Worm (Caenorhabditis elegans) whole organism, midembryonic: ENCODE measurements around the gene R160.4.

Experiments
- T22C8.4 ChIP-seq: fragments of 200-800 bp; sonication (Bioruptor generic); IDR thresholded peaks from 2 replicates; pipeline ENCODE4 v1.3.6; 2022; ENCODE audit warnings: missing genetic modification characterization, missing compliant biosample characterization
- cog-1 ChIP-seq: sonication (generic microtip); optimal IDR thresholded peaks from 2 replicates; lab custom pipeline; 2016; ENCODE audit warnings: missing genetic modification characterization, missing compliant biosample characterization
- flt-1 ChIP-seq: fragments of 200-800 bp; sonication (Bioruptor generic); IDR thresholded peaks from 2 replicates; pipeline ENCODE4 v1.3.6; 2022; ENCODE audit warnings: missing genetic modification characterization, missing compliant biosample characterization
- klf-2 ChIP-seq: fragments of 200-800 bp; sonication (Bioruptor generic); conservative IDR thresholded peaks from 2 replicates; pipeline ENCODE4 v1.3.6; 2022; ENCODE audit warnings: missing genetic modification reagents, missing genetic modification characterization, missing compliant biosample characterization
- med-1 ChIP-seq: sonication (generic microtip); optimal IDR thresholded peaks from 2 replicates; lab custom pipeline; 2017; ENCODE audit warnings: missing genetic modification characterization, mild to moderate bottlenecking, missing compliant biosample characterization, antibody characterized with exemption, missing genetic modification reagents; ENCODE audit not compliant: insufficient read depth
- ref-1 ChIP-seq: fragments of 200-800 bp; sonication (Bioruptor generic); conservative IDR thresholded peaks from 2 replicates; pipeline ENCODE4 v1.3.6; 2022; ENCODE audit warnings: missing genetic modification reagents, missing genetic modification characterization, missing compliant biosample characterization
- tab-1 ChIP-seq: fragments of 200-800 bp; sonication (Bioruptor generic); IDR thresholded peaks from 2 replicates; pipeline ENCODE4 v1.3.6; 2022; ENCODE audit warnings: missing genetic modification characterization, missing compliant biosample characterization
- ztf-23 ChIP-seq: fragments of 200-800 bp; sonication (Bioruptor generic); IDR thresholded peaks from 2 replicates; pipeline ENCODE4 v1.3.6; 2022; ENCODE audit warnings: missing genetic modification reagents, missing genetic modification characterization, missing compliant biosample characterization
- ztf-29 ChIP-seq: fragments of 200-800 bp; sonication (Bioruptor generic); IDR thresholded peaks from 2 replicates; pipeline ENCODE4 v1.3.6; 2022; ENCODE audit warnings: missing genetic modification reagents, missing genetic modification characterization, missing compliant biosample characterization

The R160.4 gene

ce11 chrX:4368800-4369199 is at the start of gene R160.4:
TSS of gene R160.4 (minus strand) at chrX:4368900.
- TF ChIP-seq ztf-23 (GFP tag; lab: Robert Waterston, UW) (no peak), tab-1 (GFP tag; lab: Robert Waterston, UW) (no peak), ztf-29 (no peak), ref-1 (no peak), T22C8.4 (GFP tag; lab: Robert Waterston, UW) (no peak), klf-2 (GFP tag; lab: Robert Waterston, UW) (no peak), med-1 (GFP tag; lab: Kevin White, UChicago) (no peak), cog-1 (tag; lab: Kevin White, UChicago) (no peak), flt-1 (GFP tag; lab: Robert Waterston, UW) (no peak)

- TF ChIP-seq ref-1 (no peak), klf-2 (GFP tag; lab: Robert Waterston, UW) (no peak), med-1 (GFP tag; lab: Kevin White, UChicago) (no peak), tab-1 (GFP tag; lab: Robert Waterston, UW) (no peak), cog-1 (tag; lab: Kevin White, UChicago) (no peak), ztf-23 (GFP tag; lab: Robert Waterston, UW) (no peak), T22C8.4 (GFP tag; lab: Robert Waterston, UW) (no peak), flt-1 (GFP tag; lab: Robert Waterston, UW) (no peak), ztf-29 (no peak)
Observed at ce11 chrX:4415289-4415688, 46.6 kb upstream of the R160.4 start.

ce11 chrX:4413206-4413605 is 44.5 kb upstream of the R160.4 start:
- TF ChIP-seq ztf-23 (GFP tag; lab: Robert Waterston, UW) (no peak), med-1 (GFP tag; lab: Kevin White, UChicago) (no peak)

ce11 chrX:4410280-4410911 is 41.7 kb upstream of the R160.4 start:
- TF ChIP-seq ztf-29: no peak
- no peak for TF ChIP-seq T22C8.4 (GFP tag; lab: Robert Waterston, UW)
- TF ChIP-seq cog-1 (tag; lab: Kevin White, UChicago): no peak
- TF ChIP-seq tab-1 (GFP tag; lab: Robert Waterston, UW): no peak
- no peak for TF ChIP-seq ref-1
- no peak for TF ChIP-seq ztf-23 (GFP tag; lab: Robert Waterston, UW)
- TF ChIP-seq flt-1 (GFP tag; lab: Robert Waterston, UW): no peak

ce11 chrX:4409591-4410279 is 41.0 kb upstream of the R160.4 start:
- TF ChIP-seq cog-1 (tag; lab: Kevin White, UChicago): no peak

- TF ChIP-seq flt-1 (GFP tag; lab: Robert Waterston, UW) (no peak), tab-1 (GFP tag; lab: Robert Waterston, UW) (no peak), ref-1 (no peak), med-1 (GFP tag; lab: Kevin White, UChicago) (no peak), ztf-29 (no peak), klf-2 (GFP tag; lab: Robert Waterston, UW) (no peak), T22C8.4 (GFP tag; lab: Robert Waterston, UW) (no peak), cog-1 (tag; lab: Kevin White, UChicago) (no peak), ztf-23 (GFP tag; lab: Robert Waterston, UW) (no peak)
Observed at ce11 chrX:4408466-4408865, 39.8 kb upstream of the R160.4 start.

ce11 chrX:4404717-4405116 is 36.0 kb upstream of the R160.4 start:
- no peak for TF ChIP-seq med-1 (GFP tag; lab: Kevin White, UChicago)

ce11 chrX:4402854-4403253 is 34.2 kb upstream of the R160.4 start, which contains the start of gene D1079.1:
TSS of gene D1079.1 (plus strand) at chrX:4403154.
- TF ChIP-seq cog-1 (tag; lab: Kevin White, UChicago) (no peak), ztf-23 (GFP tag; lab: Robert Waterston, UW) (no peak), T22C8.4 (GFP tag; lab: Robert Waterston, UW) (no peak), flt-1 (GFP tag; lab: Robert Waterston, UW) (no peak)

ce11 chrX:4400296-4400695 is 31.6 kb upstream of the R160.4 start:
- no peak for TF ChIP-seq flt-1 (GFP tag; lab: Robert Waterston, UW)
- no peak for TF ChIP-seq med-1 (GFP tag; lab: Kevin White, UChicago)
- TF ChIP-seq klf-2 (GFP tag; lab: Robert Waterston, UW): no peak
- no peak for TF ChIP-seq ztf-23 (GFP tag; lab: Robert Waterston, UW)
- no peak for TF ChIP-seq T22C8.4 (GFP tag; lab: Robert Waterston, UW)
- no peak for TF ChIP-seq cog-1 (tag; lab: Kevin White, UChicago)
- TF ChIP-seq tab-1 (GFP tag; lab: Robert Waterston, UW): no peak

- TF ChIP-seq flt-1 (GFP tag; lab: Robert Waterston, UW) (no peak), ref-1 (no peak), ztf-23 (GFP tag; lab: Robert Waterston, UW) (no peak), T22C8.4 (GFP tag; lab: Robert Waterston, UW) (no peak), ztf-29 (no peak), klf-2 (GFP tag; lab: Robert Waterston, UW) (no peak), med-1 (GFP tag; lab: Kevin White, UChicago) (no peak), cog-1 (tag; lab: Kevin White, UChicago) (no peak), tab-1 (GFP tag; lab: Robert Waterston, UW) (no peak)
Observed at ce11 chrX:4397460-4397859, 28.8 kb upstream of the R160.4 start.
